Comparison of ENCODE assay signal across 7 worm cellular contexts in genomic region chrV:11986078-11986869, ce11.
TF ChIP-seq lines count a peak whose summit lies in the region.

No protein-coding gene starts in this region.

TF ChIP-seq in whole organism, L1 larva, 84 proteins besides CTCF, POLR2A, EP300 and RAD21 (continues in another document):
- peak; percentile 41 for TF ChIP-seq ces-1 (GFP tag; optimal IDR thresholded peaks at IDR 0.05; lab: Kevin White, UChicago)
- peak; percentile 99 for TF ChIP-seq blmp-1 (tag; optimal IDR thresholded peaks at IDR 0.05; lab: Kevin White, UChicago)
- TF ChIP-seq lin-35 (GFP tag; optimal IDR thresholded peaks at IDR 0.05; lab: Kevin White, UChicago), result peak in 1 of 2 experiments; percentile 6
- TF ChIP-seq egl-13 (tag; optimal IDR thresholded peaks at IDR 0.05; lab: Kevin White, UChicago), result no peak
- TF ChIP-seq lin-14 (GFP tag; optimal IDR thresholded peaks at IDR 0.05; lab: Kevin White, UChicago), result peak; percentile 71
- no peak for TF ChIP-seq fos-1 (tag; optimal IDR thresholded peaks at IDR 0.05; lab: Kevin White, UChicago)
- peak; percentile 90 for TF ChIP-seq fkh-10 (GFP tag; optimal IDR thresholded peaks at IDR 0.05; lab: Kevin White, UChicago)
- peak in 1 of 2 experiments; percentile 7 for TF ChIP-seq efl-1 (optimal IDR thresholded peaks at IDR 0.05; lab: Kevin White, UChicago)
- TF ChIP-seq efl-1 (GFP tag; optimal IDR thresholded peaks at IDR 0.05 in 1 of 2; lab: Kevin White, UChicago), result peak in 1 of 2 experiments; percentile 69
- no peak for TF ChIP-seq skn-1 (tag; optimal IDR thresholded peaks at IDR 0.05; lab: Kevin White, UChicago)
- no peak for TF ChIP-seq ama-1 (optimal IDR thresholded peaks at IDR 0.05; lab: Kevin White, UChicago)
- TF ChIP-seq fkh-4 (tag; optimal IDR thresholded peaks at IDR 0.05; lab: Kevin White, UChicago; ENCODE audit: borderline replicate concordance), result no peak
- no peak for TF ChIP-seq unc-98 (GFP tag; IDR thresholded peaks at IDR 0.05; lab: Robert Waterston, UW)

TF ChIP-seq in whole organism, L2 larva, 48 proteins besides CTCF, POLR2A, EP300 and RAD21:
- peak; percentile 27 for TF ChIP-seq C34F6.9 (tag; optimal IDR thresholded peaks at IDR 0.05; lab: Kevin White, UChicago)
- TF ChIP-seq sma-9 (GFP tag; optimal IDR thresholded peaks at IDR 0.05; lab: Kevin White, UChicago), result peak; percentile 25
- no peak for TF ChIP-seq sma-9 (tag; optimal IDR thresholded peaks at IDR 0.05; lab: Kevin White, UChicago)
- no peak for TF ChIP-seq sma-3 (GFP tag; optimal IDR thresholded peaks at IDR 0.05; lab: Kevin White, UChicago)
- no peak for TF ChIP-seq alr-1 (tag; optimal IDR thresholded peaks at IDR 0.05; lab: Kevin White, UChicago)
- no peak for TF ChIP-seq nhr-129 (tag; optimal IDR thresholded peaks at IDR 0.05; lab: Kevin White, UChicago)
- TF ChIP-seq blmp-1 (tag; optimal IDR thresholded peaks at IDR 0.05; lab: Kevin White, UChicago; ENCODE audit: insufficient read depth), result peak; percentile 78
- TF ChIP-seq sem-4 (tag; optimal IDR thresholded peaks at IDR 0.05; lab: Kevin White, UChicago), result peak; percentile 68
- TF ChIP-seq zag-1 (tag; optimal IDR thresholded peaks at IDR 0.05; lab: Kevin White, UChicago), result peak; percentile 30
- TF ChIP-seq fos-1 (tag; optimal IDR thresholded peaks at IDR 0.05; lab: Kevin White, UChicago), result peak; percentile 83
- TF ChIP-seq crh-2 (tag; optimal IDR thresholded peaks at IDR 0.05; lab: Kevin White, UChicago), result peak; percentile 12

TF ChIP-seq in whole organism, L3 larva, 47 proteins besides CTCF, POLR2A, EP300 and RAD21:
- TF ChIP-seq ceh-9 (tag; optimal IDR thresholded peaks at IDR 0.05; lab: Kevin White, UChicago) (no peak), jun-1 (tag; optimal IDR thresholded peaks at IDR 0.05; lab: Kevin White, UChicago) (no peak), elt-2 (tag; optimal IDR thresholded peaks at IDR 0.05; lab: Kevin White, UChicago) (peak; percentile 50), eor-1 (tag; optimal IDR thresholded peaks at IDR 0.05; lab: Kevin White, UChicago) (no peak), elt-1 (tag; optimal IDR thresholded peaks at IDR 0.05; lab: Kevin White, UChicago) (no peak), fkh-2 (tag; optimal IDR thresholded peaks at IDR 0.05; lab: Kevin White, UChicago) (no peak), zag-1 (tag; optimal IDR thresholded peaks at IDR 0.05; lab: Kevin White, UChicago) (no peak), snpc-4 (tag; optimal IDR thresholded peaks at IDR 0.05; lab: Kevin White, UChicago) (no peak), nhr-77 (tag; optimal IDR thresholded peaks at IDR 0.05; lab: Kevin White, UChicago) (no peak), pqm-1 (tag; optimal IDR thresholded peaks at IDR 0.05; lab: Kevin White, UChicago) (peak; percentile 37), nhr-23 (tag; optimal IDR thresholded peaks at IDR 0.05; lab: Kevin White, UChicago) (peak; percentile 20), ama-1 (optimal IDR thresholded peaks at IDR 0.05; lab: Kevin White, UChicago) (no peak), fkh-10 (GFP tag; optimal IDR thresholded peaks at IDR 0.05; lab: Kevin White, UChicago) (peak; percentile 83), R02D3.7 (tag; optimal IDR thresholded peaks at IDR 0.05; lab: Kevin White, UChicago) (no peak), nhr-12 (tag; optimal IDR thresholded peaks at IDR 0.05; lab: Kevin White, UChicago) (no peak)

TF ChIP-seq in whole organism, L4 larva, 104 proteins besides CTCF, POLR2A, EP300 and RAD21 (continues in another document):
- TF ChIP-seq hlh-11 (tag; optimal IDR thresholded peaks at IDR 0.05; lab: Kevin White, UChicago) (peak; percentile 0), daf-12 (tag; optimal IDR thresholded peaks at IDR 0.05; lab: Kevin White, UChicago) (no peak), nhr-6 (tag; optimal IDR thresholded peaks at IDR 0.05; lab: Kevin White, UChicago) (peak; percentile 65), F37D6.2 (tag; optimal IDR thresholded peaks at IDR 0.05; lab: Kevin White, UChicago) (no peak), ces-1 (GFP tag; optimal IDR thresholded peaks at IDR 0.05; lab: Kevin White, UChicago) (peak; percentile 62), ceh-28 (tag; optimal IDR thresholded peaks at IDR 0.05; lab: Kevin White, UChicago) (no peak), daf-16 (GFP tag; optimal IDR thresholded peaks at IDR 0.05; lab: Kevin White, UChicago) (no peak), daf-16 (tag; optimal IDR thresholded peaks at IDR 0.05; lab: Kevin White, UChicago) (peak; percentile 22), ZK337.2 (GFP tag; IDR thresholded peaks at IDR 0.05; lab: Robert Waterston, UW) (no peak), ceh-82 (tag; optimal IDR thresholded peaks at IDR 0.05; lab: Kevin White, UChicago) (no peak), duxl-1 (tag; optimal IDR thresholded peaks at IDR 0.05; lab: Kevin White, UChicago; ENCODE audit: poor library complexity) (no peak), nhr-28 (tag; optimal IDR thresholded peaks at IDR 0.05; lab: Kevin White, UChicago) (peak; percentile 25), pqm-1 (tag; optimal IDR thresholded peaks at IDR 0.05; lab: Kevin White, UChicago) (peak; percentile 61), daf-19 (GFP tag; conservative IDR thresholded peaks at IDR 0.05; lab: Robert Waterston, UW) (no peak), zag-1 (tag; optimal IDR thresholded peaks at IDR 0.05; lab: Kevin White, UChicago) (no peak)

TF ChIP-seq in whole organism, late embryonic, 69 proteins besides CTCF, POLR2A, EP300 and RAD21:
- TF ChIP-seq ref-2 (tag; optimal IDR thresholded peaks at IDR 0.05; lab: Kevin White, UChicago) (no peak), sox-4 (tag; optimal IDR thresholded peaks at IDR 0.05; lab: Kevin White, UChicago) (no peak), T23F11.4 (GFP tag; optimal IDR thresholded peaks at IDR 0.05; lab: Kevin White, UChicago) (no peak), hlh-30 (tag; optimal IDR thresholded peaks at IDR 0.05; lab: Kevin White, UChicago; ENCODE audit: insufficient read depth) (no peak), unc-42 (tag; optimal IDR thresholded peaks at IDR 0.05; lab: Kevin White, UChicago) (peak; percentile 96)

TF ChIP-seq in whole organism, mixed stage, embryonic, 35 proteins besides CTCF, POLR2A, EP300 and RAD21:
- TF ChIP-seq ceh-39 (tag; optimal IDR thresholded peaks at IDR 0.05; lab: Kevin White, UChicago), result no peak
- no peak for TF ChIP-seq sptf-1 (tag; optimal IDR thresholded peaks at IDR 0.05; lab: Kevin White, UChicago)
- TF ChIP-seq zip-8 (tag; optimal IDR thresholded peaks at IDR 0.05; lab: Kevin White, UChicago), result no peak
- TF ChIP-seq unc-39 (tag; optimal IDR thresholded peaks at IDR 0.05; lab: Kevin White, UChicago), result no peak
- no peak for TF ChIP-seq elt-3 (tag; optimal IDR thresholded peaks at IDR 0.05; lab: Kevin White, UChicago)
- peak; percentile 80 for TF ChIP-seq blmp-1 (tag; optimal IDR thresholded peaks at IDR 0.05; lab: Kevin White, UChicago)
- TF ChIP-seq ces-1 (GFP tag; optimal IDR thresholded peaks at IDR 0.05; lab: Kevin White, UChicago), result peak; percentile 97

TF ChIP-seq in whole organism, young adult, 124 proteins besides CTCF, POLR2A, EP300 and RAD21:
- peak; percentile 66 for TF ChIP-seq nhr-80 (tag; optimal IDR thresholded peaks at IDR 0.05; lab: Kevin White, UChicago)
- no peak for TF ChIP-seq mes-4 (tag; optimal IDR thresholded peaks at IDR 0.05; lab: Kevin White, UChicago)
- no peak for TF ChIP-seq hlh-12 (tag; optimal IDR thresholded peaks at IDR 0.05; lab: Kevin White, UChicago)
- TF ChIP-seq let-607 (tag; optimal IDR thresholded peaks at IDR 0.05; lab: Kevin White, UChicago), result peak in 1 of 2 experiments; percentile 56
TF ChIP-seq in whole organism, young adult: peak in this region for 2.
